Fruit fly (Drosophila melanogaster) whole organism, embryonic: ENCODE results near the gene CG32333.

Source experiments
- Atf6 ChIP-seq: fragments of 200-800 bp; sonication (Bioruptor generic); IDR thresholded peaks from 2 replicates; pipeline ENCODE4 v1.3.6; 2022; ENCODE audit warnings: missing biosample characterization, missing genetic modification characterization
- CG13624 ChIP-seq: fragments of 200-800 bp; sonication (Bioruptor generic); optimal IDR thresholded peaks from 2 replicates; lab custom pipeline; 2016; ENCODE audit warnings: missing biosample characterization, missing genetic modification characterization
- CG14441 ChIP-seq: fragments of 200-800 bp; sonication (Bioruptor generic); IDR thresholded peaks from 2 replicates; pipeline ENCODE4 v1.3.6; 2022; ENCODE audit warnings: missing biosample characterization, missing genetic modification characterization
- CG17912 ChIP-seq: fragments of 200-800 bp; sonication (Bioruptor generic); optimal IDR thresholded peaks from 2 replicates; lab custom pipeline; 2018; ENCODE audit warnings: missing biosample characterization, mild to moderate bottlenecking, missing genetic modification characterization
- CG1792 ChIP-seq: fragments of 200-800 bp; sonication (Bioruptor generic); optimal IDR thresholded peaks from 2 replicates; lab custom pipeline; 2016; ENCODE audit warnings: missing biosample characterization, missing genetic modification characterization
- CG18599 ChIP-seq: fragments of 200-800 bp; sonication (Bioruptor generic); optimal IDR thresholded peaks from 3 replicates; lab custom pipeline; 2017; ENCODE audit warnings: missing biosample characterization, missing genetic modification characterization, mild to moderate bottlenecking, moderate library complexity, missing genetic modification reagents
- CG2129 ChIP-seq: fragments of 200-800 bp; sonication (Bioruptor generic); IDR thresholded peaks from 2 replicates; pipeline ENCODE4 v1.3.6; 2022; ENCODE audit warnings: missing biosample characterization, missing genetic modification characterization; ENCODE audit not compliant: partially characterized antibody
- CG2199 ChIP-seq: fragments of 200-800 bp; sonication (Bioruptor generic); IDR thresholded peaks from 3 replicates; pipeline ENCODE4 v1.3.6; 2022; ENCODE audit warnings: missing biosample characterization, missing genetic modification characterization
- CG2678 ChIP-seq: fragments of 200-800 bp; sonication (Bioruptor generic); optimal IDR thresholded peaks from 3 replicates; lab custom pipeline; 2019; ENCODE audit warnings: missing biosample characterization, mild to moderate bottlenecking, missing genetic modification characterization, moderate library complexity
- CG2875 ChIP-seq: fragments of 200-800 bp; sonication (Bioruptor generic); optimal IDR thresholded peaks from 2 replicates; lab custom pipeline; 2017; ENCODE audit warnings: missing biosample characterization, mild to moderate bottlenecking, missing genetic modification characterization, missing genetic modification reagents
- CG31388 ChIP-seq: fragments of 200-800 bp; sonication (Bioruptor generic); optimal IDR thresholded peaks from 2 replicates; lab custom pipeline; 2016; ENCODE audit warnings: missing biosample characterization, missing genetic modification characterization
- CG4424 ChIP-seq: fragments of 200-800 bp; sonication (Bioruptor generic); optimal IDR thresholded peaks from 3 replicates; lab custom pipeline; 2016; ENCODE audit warnings: missing biosample characterization, missing genetic modification characterization
- CG7745 ChIP-seq: fragments of 200-800 bp; sonication (Bioruptor generic); optimal IDR thresholded peaks from 2 replicates; lab custom pipeline; 2018; ENCODE audit warnings: missing biosample characterization, mild to moderate bottlenecking, missing genetic modification characterization, moderate library complexity
- CG8089 ChIP-seq: fragments of 200-800 bp; sonication (Bioruptor generic); optimal IDR thresholded peaks from 3 replicates; lab custom pipeline; 2016; ENCODE audit warnings: missing biosample characterization, missing genetic modification characterization
- CG8765 ChIP-seq: fragments of 200-800 bp; sonication (Bioruptor generic); IDR thresholded peaks from 2 replicates; pipeline ENCODE4 v1.3.6; 2022; ENCODE audit warnings: missing biosample characterization, missing genetic modification characterization
- CG9797 ChIP-seq: fragments of 200-800 bp; sonication (Bioruptor generic); optimal IDR thresholded peaks from 3 replicates; lab custom pipeline; 2018; ENCODE audit warnings: missing biosample characterization, mild to moderate bottlenecking, missing genetic modification characterization
- CG9876 ChIP-seq: fragments of 200-800 bp; sonication (Bioruptor generic); optimal IDR thresholded peaks from 2 replicates; lab custom pipeline; 2016; ENCODE audit warnings: missing biosample characterization, missing genetic modification characterization
- Chrac-16 ChIP-seq: fragments of 200-800 bp; sonication (Bioruptor generic); optimal IDR thresholded peaks from 3 replicates; lab custom pipeline; 2016; ENCODE audit warnings: missing biosample characterization, missing genetic modification characterization
- CkIIα-i1 ChIP-seq: fragments of 200-800 bp; sonication (Bioruptor generic); IDR thresholded peaks from 2 replicates; pipeline ENCODE4 v1.3.6; 2022; ENCODE audit warnings: missing biosample characterization, missing genetic modification characterization
- CrebB ChIP-seq: fragments of 200-800 bp; sonication (Bioruptor generic); optimal IDR thresholded peaks from 3 replicates; lab custom pipeline; 2018; ENCODE audit warnings: missing biosample characterization, mild to moderate bottlenecking, missing genetic modification characterization
- Ets65A ChIP-seq: fragments of 200-800 bp; sonication (Bioruptor generic); peaks from one replicate; lab custom pipeline; 2016; ENCODE audit warnings: missing biosample characterization, missing genetic modification characterization
- Fer2 ChIP-seq: fragments of 200-800 bp; sonication (Bioruptor generic); optimal IDR thresholded peaks from 2 replicates; lab custom pipeline; 2018; ENCODE audit warnings: missing biosample characterization, mild to moderate bottlenecking, missing genetic modification characterization, moderate library complexity
- Fer3 ChIP-seq: fragments of 200-800 bp; sonication (Bioruptor generic); optimal IDR thresholded peaks from 2 replicates; lab custom pipeline; 2018; ENCODE audit warnings: missing biosample characterization, mild to moderate bottlenecking, missing genetic modification characterization, moderate library complexity
- HmgD ChIP-seq: fragments of 200-800 bp; sonication (Bioruptor generic); optimal IDR thresholded peaks from 3 replicates; lab custom pipeline; 2016; ENCODE audit warnings: missing biosample characterization, missing genetic modification characterization
- Meics ChIP-seq: fragments of 200-800 bp; sonication (Bioruptor generic); optimal IDR thresholded peaks from 2 replicates; lab custom pipeline; 2017; ENCODE audit warnings: missing biosample characterization, mild to moderate bottlenecking, missing genetic modification characterization
- Sox100B ChIP-seq: fragments of 200-800 bp; sonication (Bioruptor generic); optimal IDR thresholded peaks from 3 replicates; lab custom pipeline; 2018; ENCODE audit warnings: missing biosample characterization, mild to moderate bottlenecking, missing genetic modification characterization
- TFAM ChIP-seq: fragments of 200-800 bp; sonication (Bioruptor generic); optimal IDR thresholded peaks from 2 replicates; lab custom pipeline; 2017; ENCODE audit warnings: missing biosample characterization, missing genetic modification characterization, inconsistent platforms
- aop ChIP-seq: fragments of 200-800 bp; sonication (Bioruptor generic); IDR thresholded peaks from 2 replicates; pipeline ENCODE4 v1.3.6; 2022; ENCODE audit warnings: missing biosample characterization, missing genetic modification characterization
- bcd ChIP-seq: fragments of 200-800 bp; sonication (Bioruptor generic); optimal IDR thresholded peaks from 2 replicates; lab custom pipeline; 2017; ENCODE audit warnings: missing biosample characterization, mild to moderate bottlenecking, missing genetic modification characterization
- caup ChIP-seq: fragments of 200-800 bp; sonication (Bioruptor generic); optimal IDR thresholded peaks from 3 replicates; lab custom pipeline; 2017; ENCODE audit warnings: missing biosample characterization, mild to moderate bottlenecking, missing genetic modification characterization, moderate library complexity; ENCODE audit not compliant: severe bottlenecking
- crp ChIP-seq, 2 experiments: fragments of 200-800 bp; sonication (Bioruptor generic); optimal IDR thresholded peaks; 2 replicates in 1 of 2; 3 replicates in 1 of 2; lab custom pipeline; 2017; ENCODE audit warnings: missing biosample characterization in 2 of 2, missing genetic modification characterization in 2 of 2, mild to moderate bottlenecking in 1 of 2, moderate library complexity in 1 of 2
- emc ChIP-seq: fragments of 200-800 bp; sonication (Bioruptor generic); optimal IDR thresholded peaks from 2 replicates; lab custom pipeline; 2016; ENCODE audit warnings: missing biosample characterization, missing genetic modification characterization
- esg ChIP-seq: fragments of 200-800 bp; sonication (Bioruptor generic); conservative IDR thresholded peaks from 2 replicates; pipeline ENCODE4 v1.3.6; 2022; ENCODE audit warnings: missing biosample characterization, missing genetic modification characterization
- fd64A ChIP-seq: fragments of 200-800 bp; sonication (Bioruptor generic); optimal IDR thresholded peaks from 3 replicates; lab custom pipeline; 2018; ENCODE audit warnings: missing biosample characterization, mild to moderate bottlenecking, missing genetic modification characterization
- fd96Cb ChIP-seq: fragments of 200-800 bp; sonication (Bioruptor generic); optimal IDR thresholded peaks from 2 replicates; lab custom pipeline; 2018; ENCODE audit warnings: missing biosample characterization, mild to moderate bottlenecking, missing genetic modification characterization, moderate library complexity
- ftz-f1 ChIP-seq: fragments of 200-800 bp; sonication (Bioruptor generic); optimal IDR thresholded peaks from 2 replicates; lab custom pipeline; 2016; ENCODE audit warnings: missing biosample characterization, missing genetic modification characterization
- gce ChIP-seq: fragments of 200-800 bp; sonication (Bioruptor generic); IDR thresholded peaks from 3 replicates; pipeline ENCODE4 v1.3.6; 2022; ENCODE audit warnings: missing biosample characterization, missing genetic modification characterization
- ken ChIP-seq: fragments of 200-800 bp; sonication (Bioruptor generic); IDR thresholded peaks from 3 replicates; pipeline ENCODE4 v1.3.6; 2022; ENCODE audit warnings: missing biosample characterization, missing genetic modification characterization
- knrl ChIP-seq: fragments of 200-800 bp; sonication (Bioruptor generic); IDR thresholded peaks from 3 replicates; pipeline ENCODE4 v1.3.6; 2022; ENCODE audit warnings: missing biosample characterization, missing genetic modification characterization; ENCODE audit not compliant: partially characterized antibody
- lov ChIP-seq, 2 experiments: fragments of 200-800 bp in 1 of 2; fragments of >200 bp in 1 of 2; sonication (Bioruptor generic) in 1 of 2; IDR thresholded peaks in 1 of 2; optimal IDR thresholded peaks in 1 of 2; 2 replicates in 1 of 2; 3 replicates in 1 of 2; pipeline versions ENCODE4 v1.3.6 to Lab custom; 2017 to 2022; ENCODE audit warnings: missing biosample characterization in 1 of 2, missing genetic modification characterization in 1 of 2
- odd ChIP-seq: fragments of 200-800 bp; sonication (Bioruptor generic); optimal IDR thresholded peaks from 2 replicates; lab custom pipeline; 2017; ENCODE audit warnings: missing biosample characterization, mild to moderate bottlenecking, missing genetic modification characterization
- rib ChIP-seq: fragments of 200-800 bp; sonication (Bioruptor generic); IDR thresholded peaks from 2 replicates; pipeline ENCODE4 v1.3.6; 2022; ENCODE audit warnings: missing biosample characterization, missing genetic modification characterization
- salm ChIP-seq: fragments of 200-800 bp; sonication (Bioruptor generic); optimal IDR thresholded peaks from 2 replicates; lab custom pipeline; 2018; ENCODE audit warnings: missing biosample characterization, mild to moderate bottlenecking, missing genetic modification characterization
- sd ChIP-seq: fragments of 200-800 bp; sonication (Bioruptor generic); optimal IDR thresholded peaks from 3 replicates; lab custom pipeline; 2018; ENCODE audit warnings: missing biosample characterization, mild to moderate bottlenecking, missing genetic modification characterization, moderate library complexity
- sens ChIP-seq: fragments of 200-800 bp; sonication (Bioruptor generic); peaks from one replicate; lab custom pipeline; 2016; ENCODE audit warnings: missing biosample characterization, missing genetic modification characterization
- tll ChIP-seq, 2 experiments: fragments of 200-800 bp in 1 of 2; fragments of >200 bp in 1 of 2; sonication (Bioruptor generic) in 1 of 2; optimal IDR thresholded peaks; 2 replicates each; lab custom pipeline; 2017 to 2019; ENCODE audit warnings: missing biosample characterization in 2 of 2, missing genetic modification characterization in 2 of 2, mild to moderate bottlenecking in 1 of 2, moderate library complexity in 1 of 2
- usp ChIP-seq: fragments of >200 bp; optimal IDR thresholded peaks from 2 replicates; lab custom pipeline; 2017; ENCODE audit warnings: missing biosample characterization, missing genetic modification characterization
- zf30C ChIP-seq: fragments of 200-800 bp; sonication (Bioruptor generic); optimal IDR thresholded peaks from 3 replicates; lab custom pipeline; 2018; ENCODE audit warnings: missing biosample characterization, mild to moderate bottlenecking, missing genetic modification characterization

The CG32333 gene

DNA sequence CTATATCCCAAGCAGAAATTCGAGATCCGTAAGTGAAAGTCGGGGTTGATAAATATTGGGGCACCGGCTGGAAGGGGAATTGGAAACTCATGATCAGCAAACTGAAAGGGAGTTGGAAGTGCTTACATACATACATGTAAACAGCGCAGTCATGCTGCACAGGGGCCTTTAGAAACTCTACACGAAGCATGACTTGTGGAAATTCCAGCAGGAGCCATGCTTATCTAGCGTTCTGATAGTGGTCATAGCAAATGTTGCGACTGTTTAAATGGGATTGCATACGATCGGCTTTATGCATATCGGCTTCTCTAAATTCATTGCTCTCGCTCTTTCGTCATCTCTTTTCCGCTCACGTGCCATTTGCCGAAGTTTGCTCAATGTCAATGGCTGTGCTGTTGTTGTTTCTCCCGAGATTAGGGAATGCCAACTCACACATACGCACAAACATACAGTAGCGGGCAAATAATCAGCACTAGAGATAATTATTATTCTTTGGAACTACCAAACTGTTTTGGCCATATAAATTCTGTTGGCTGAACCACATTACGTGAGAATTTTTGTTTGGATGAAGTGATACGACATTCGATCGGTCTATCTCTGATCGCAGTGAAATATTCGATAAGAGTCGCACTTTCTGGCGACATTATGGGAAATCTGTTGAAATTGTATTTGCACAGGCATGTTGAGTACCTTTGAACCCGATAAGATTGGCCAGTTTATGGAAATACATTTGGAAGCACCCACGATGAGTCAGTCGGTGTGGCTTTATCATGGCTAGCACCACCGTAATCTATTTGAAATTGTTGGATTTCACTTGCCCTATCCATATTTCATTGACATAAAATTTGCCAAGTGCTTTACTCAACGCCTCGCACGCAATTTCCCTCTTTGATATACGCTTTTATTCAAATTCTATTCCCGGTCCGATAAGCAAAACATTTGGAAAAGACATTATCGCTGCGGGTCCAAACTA lies 60.5 kb downstream of the CG32333 start (continued):
- TF ChIP-seq CG31388 (GFP tag; lab: Kevin White, UChicago) (no peak), zf30C (GFP tag; lab: Kevin White, UChicago) (no peak), CG18599 (GFP tag; lab: Kevin White, UChicago) (peak; percentile 50), Sox100B (GFP tag; lab: Kevin White, UChicago) (no peak), ken (GFP tag; lab: Robert Waterston, UW) (no peak), CG2678 (no peak), CG1792 (no peak), lov (optimal IDR thresholded peaks at IDR 0.05; lab: Kevin White, UChicago) (no peak), lov (GFP tag; IDR thresholded peaks at IDR 0.05; lab: Robert Waterston, UW) (no peak), gce (GFP tag; lab: Robert Waterston, UW) (no peak), Ets65A (GFP tag; lab: Kevin White, UChicago) (peak; percentile 77), knrl (GFP tag; lab: Robert Waterston, UW) (no peak), CG2199 (no peak), crp (GFP tag; optimal IDR thresholded peaks at IDR 0.05; lab: Kevin White, UChicago) (no peak), CkIIα-i1 (GFP tag; lab: Robert Waterston, UW) (no peak), CG8089 (GFP tag; lab: Kevin White, UChicago) (no peak), bcd (GFP tag; lab: Kevin White, UChicago) (no peak), Chrac-16 (GFP tag; lab: Kevin White, UChicago) (no peak), HmgD (no peak), CG8765 (no peak), Meics (peak; percentile 38), salm (no peak), odd (no peak), TFAM (GFP tag; lab: Kevin White, UChicago) (no peak), CG2129 (GFP tag; lab: Robert Waterston, UW) (no peak), sens (GFP tag; lab: Kevin White, UChicago) (peak; percentile 35), caup (GFP tag; lab: Kevin White, UChicago) (no peak), CrebB (no peak), CG9797 (GFP tag; lab: Kevin White, UChicago) (no peak), aop (GFP tag; lab: Robert Waterston, UW) (no peak), CG2875 (GFP tag; lab: Kevin White, UChicago) (no peak), CG4424 (GFP tag; lab: Kevin White, UChicago) (no peak), CG17912 (GFP tag; lab: Kevin White, UChicago) (no peak), ftz-f1 (GFP tag; lab: Kevin White, UChicago) (no peak), CG14441 (GFP tag; lab: Robert Waterston, UW) (peak; percentile 13; the same call in 1 of the 2 replicates), usp (GFP tag; lab: Kevin White, UChicago) (no peak), esg (no peak), Atf6 (GFP tag; lab: Robert Waterston, UW) (peak; percentile 26; the same call in 1 of the 2 replicates), rib (GFP tag; lab: Robert Waterston, UW) (no peak), fd96Cb (tag; lab: Kevin White, UChicago) (no peak), CG9876 (GFP tag; lab: Kevin White, UChicago) (no peak), emc (GFP tag; lab: Kevin White, UChicago) (no peak), tll (GFP tag; optimal IDR thresholded peaks at IDR 0.05; lab: Kevin White, UChicago) (peak in 1 of 2 experiments; percentile 43), Fer3 (tag; lab: Kevin White, UChicago) (peak; percentile 15), Fer2 (tag; lab: Kevin White, UChicago) (no peak), CG7745 (no peak), sd (peak; percentile 89), fd64A (GFP tag; lab: Kevin White, UChicago) (no peak), CG13624 (GFP tag; lab: Kevin White, UChicago) (peak; percentile 15)
